Worm (Caenorhabditis elegans) whole organism, L2 larva: ENCODE data around the gene srsx-19.

Source experiments
- F13H6.1 ChIP-seq: sonication (generic microtip); optimal IDR thresholded peaks from 2 replicates; lab custom pipeline; 2016; ENCODE audit warnings: missing genetic modification characterization, missing compliant biosample characterization
- R02D3.7 ChIP-seq: fragments of 150-350 bp; optimal IDR thresholded peaks from 2 replicates; lab custom pipeline; 2014; ENCODE audit warnings: missing biosample characterization, missing genetic modification characterization
- Y55F3AM.14 ChIP-seq: fragments of 200-800 bp; sonication (Bioruptor generic); optimal IDR thresholded peaks from 2 replicates; lab custom pipeline; 2018; ENCODE audit warnings: mild to moderate bottlenecking, missing genetic modification characterization, missing compliant biosample characterization
- ama-1 ChIP-seq: fragments of 150-350 bp; optimal IDR thresholded peaks from 2 replicates; lab custom pipeline; 2018; ENCODE audit warnings: inconsistent platforms
- blmp-1 ChIP-seq: sonication (generic microtip); optimal IDR thresholded peaks from 2 replicates; lab custom pipeline; 2017; ENCODE audit warnings: missing genetic modification characterization, mild to moderate bottlenecking, missing compliant biosample characterization, antibody characterized with exemption, moderate library complexity; ENCODE audit not compliant: insufficient read depth
- ceh-16 ChIP-seq: fragments of 150-350 bp; optimal IDR thresholded peaks from 2 replicates; lab custom pipeline; 2014; ENCODE audit warnings: missing biosample characterization, missing genetic modification characterization
- ceh-82 ChIP-seq: fragments of 150-350 bp; optimal IDR thresholded peaks from 2 replicates; lab custom pipeline; 2014; ENCODE audit warnings: missing biosample characterization, missing genetic modification characterization
- crh-2 ChIP-seq: sonication (generic microtip); optimal IDR thresholded peaks from 2 replicates; lab custom pipeline; 2017; ENCODE audit warnings: missing biosample characterization, missing genetic modification characterization
- elt-1 ChIP-seq: fragments of 150-350 bp; optimal IDR thresholded peaks from 2 replicates; lab custom pipeline; 2014; ENCODE audit warnings: missing biosample characterization, missing genetic modification characterization
- fos-1 ChIP-seq: fragments of 150-350 bp; optimal IDR thresholded peaks from 2 replicates; lab custom pipeline; 2014; ENCODE audit warnings: missing biosample characterization, missing genetic modification characterization
- gmeb-1 ChIP-seq: fragments of 150-350 bp; optimal IDR thresholded peaks from 2 replicates; lab custom pipeline; 2014; ENCODE audit warnings: missing biosample characterization, missing genetic modification characterization
- lin-11 ChIP-seq: fragments of 150-350 bp; sonication (generic microtip); optimal IDR thresholded peaks from 2 replicates; lab custom pipeline; 2014; ENCODE audit warnings: missing biosample characterization, missing genetic modification characterization, inconsistent platforms, mixed read lengths
- lin-13 ChIP-seq: fragments of 150-350 bp; optimal IDR thresholded peaks from 2 replicates; lab custom pipeline; 2014; ENCODE audit warnings: missing biosample characterization, missing genetic modification reagents, missing genetic modification characterization
- lin-39 ChIP-seq: fragments of 150-350 bp; optimal IDR thresholded peaks from 2 replicates; lab custom pipeline; 2014; ENCODE audit warnings: missing biosample characterization, missing genetic modification reagents, missing genetic modification characterization
- lsy-2 ChIP-seq, 2 experiments: fragments of 150-350 bp in 1 of 2; sonication (generic microtip) in 1 of 2; optimal IDR thresholded peaks; 2 replicates each; lab custom pipeline; 2014 to 2017; ENCODE audit warnings: missing biosample characterization in 2 of 2, missing genetic modification characterization in 2 of 2
- mab-5 ChIP-seq: fragments of 150-350 bp; optimal IDR thresholded peaks from 2 replicates; lab custom pipeline; 2014; ENCODE audit warnings: missing biosample characterization, missing genetic modification characterization
- mbf-1 ChIP-seq: sonication (generic microtip); optimal IDR thresholded peaks from 2 replicates; lab custom pipeline; 2017; ENCODE audit warnings: missing biosample characterization, missing genetic modification characterization
- mdl-1 ChIP-seq, 2 experiments: fragments of 150-350 bp in 1 of 2; sonication (generic microtip) in 1 of 2; optimal IDR thresholded peaks; 2 replicates each; lab custom pipeline; 2017; ENCODE audit warnings: missing biosample characterization in 2 of 2, missing genetic modification characterization in 2 of 2
- nhr-11 ChIP-seq: fragments of 150-350 bp; optimal IDR thresholded peaks from 2 replicates; lab custom pipeline; 2014; ENCODE audit warnings: missing biosample characterization, missing genetic modification characterization
- nhr-12 ChIP-seq: fragments of 150-350 bp; optimal IDR thresholded peaks from 2 replicates; lab custom pipeline; 2014; ENCODE audit warnings: missing biosample characterization, missing genetic modification characterization
- nhr-129 ChIP-seq: fragments of 150-350 bp; optimal IDR thresholded peaks from 2 replicates; lab custom pipeline; 2014; ENCODE audit warnings: missing biosample characterization, missing genetic modification characterization
- nhr-23 ChIP-seq: fragments of 150-350 bp; optimal IDR thresholded peaks from 2 replicates; lab custom pipeline; 2014; ENCODE audit warnings: missing biosample characterization, missing genetic modification reagents, missing genetic modification characterization
- nhr-237 ChIP-seq: fragments of 150-350 bp; optimal IDR thresholded peaks from 2 replicates; lab custom pipeline; 2014; ENCODE audit warnings: missing biosample characterization, missing genetic modification characterization
- nhr-25 ChIP-seq: fragments of 150-350 bp; sonication (generic microtip); optimal IDR thresholded peaks from 3 replicates; lab custom pipeline; 2014; ENCODE audit warnings: missing biosample characterization, missing genetic modification characterization
- nhr-6 ChIP-seq: fragments of 150-350 bp; optimal IDR thresholded peaks from 2 replicates; lab custom pipeline; 2014; ENCODE audit warnings: missing biosample characterization, missing genetic modification characterization
- sem-4 ChIP-seq: fragments of 150-350 bp; optimal IDR thresholded peaks from 2 replicates; lab custom pipeline; 2014; ENCODE audit warnings: missing biosample characterization, missing genetic modification reagents, missing genetic modification characterization
- skn-1 ChIP-seq: sonication (generic microtip); optimal IDR thresholded peaks from 2 replicates; lab custom pipeline; 2017; ENCODE audit warnings: missing biosample characterization, missing genetic modification characterization
- sma-9 ChIP-seq, 2 experiments: fragments of 150-350 bp in 1 of 2; sonication (generic microtip) in 1 of 2; optimal IDR thresholded peaks; 2 replicates each; lab custom pipeline; 2014 to 2016; ENCODE audit warnings: missing genetic modification characterization in 2 of 2, mild to moderate bottlenecking in 1 of 2, missing biosample characterization in 1 of 2, missing compliant biosample characterization in 1 of 2, missing genetic modification reagents in 1 of 2, moderate library complexity in 1 of 2
- snpc-4 ChIP-seq: fragments of 150-350 bp; optimal IDR thresholded peaks from 2 replicates; lab custom pipeline; 2014; ENCODE audit warnings: missing biosample characterization, missing genetic modification characterization
- unc-39 ChIP-seq: fragments of 150-350 bp; optimal IDR thresholded peaks from 2 replicates; lab custom pipeline; 2014; ENCODE audit warnings: missing biosample characterization, missing genetic modification characterization
- unc-55 ChIP-seq: fragments of 150-350 bp; sonication (generic microtip); optimal IDR thresholded peaks from 3 replicates; lab custom pipeline; 2014; ENCODE audit warnings: missing biosample characterization, missing genetic modification reagents, missing genetic modification characterization
- zag-1 ChIP-seq: fragments of 150-350 bp; optimal IDR thresholded peaks from 2 replicates; lab custom pipeline; 2014; ENCODE audit warnings: missing biosample characterization, missing genetic modification characterization
- ztf-1 ChIP-seq: fragments of 200-800 bp; sonication (Bioruptor generic); conservative IDR thresholded peaks from 2 replicates; pipeline ENCODE4 v1.3.6; 2022; ENCODE audit warnings: missing genetic modification characterization, missing compliant biosample characterization
- ztf-11 ChIP-seq: sonication (generic microtip); optimal IDR thresholded peaks from 2 replicates; lab custom pipeline; 2017; ENCODE audit warnings: missing biosample characterization, missing genetic modification characterization
- ztf-4 ChIP-seq: fragments of 150-350 bp; optimal IDR thresholded peaks from 2 replicates; lab custom pipeline; 2014; ENCODE audit warnings: missing biosample characterization, missing genetic modification characterization

The srsx-19 gene

DNA sequence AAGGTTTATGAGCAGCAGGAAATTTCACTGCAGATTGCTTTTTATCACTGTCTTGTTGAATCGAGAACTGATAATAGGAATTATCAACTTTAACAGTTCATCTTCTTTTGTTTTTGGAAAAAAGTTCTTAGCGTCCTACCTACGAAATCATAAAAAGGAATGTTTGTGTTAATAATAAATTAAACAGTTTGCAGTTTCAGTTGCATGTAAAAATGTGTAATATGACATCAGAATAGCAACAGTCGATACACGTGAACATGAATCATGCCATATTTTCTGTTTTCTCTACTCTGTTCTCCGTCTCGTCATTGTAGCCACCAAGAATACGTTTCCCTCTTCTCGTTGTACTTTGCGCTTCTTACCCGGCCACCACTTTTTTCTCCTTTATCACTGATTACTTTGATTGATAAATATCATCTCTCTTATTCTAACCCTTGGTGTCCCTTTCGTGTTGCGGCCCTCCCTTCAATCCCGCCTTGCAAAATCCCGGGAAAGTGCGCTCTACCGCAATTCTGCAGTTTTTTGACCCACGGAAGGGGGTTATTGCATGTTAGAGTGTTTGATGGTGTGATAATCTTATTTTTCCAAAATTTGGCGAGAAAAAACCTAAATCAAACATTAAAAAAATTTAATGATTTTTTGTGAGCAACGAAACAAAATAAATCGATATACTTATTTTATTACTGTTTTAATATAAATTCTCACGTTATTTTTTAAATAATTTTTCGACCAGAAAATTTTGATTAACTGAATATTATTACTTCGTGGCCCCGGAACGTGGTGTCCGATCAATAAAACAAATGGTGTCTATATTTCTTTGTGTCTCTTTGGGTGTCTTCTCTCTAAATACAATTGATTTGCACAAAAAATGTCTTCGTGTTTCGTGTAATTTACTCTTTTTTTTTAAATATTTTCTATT lies 5.3 kb downstream of the srsx-19 start, which contains the start of gene sptl-3 (continued):
- TF ChIP-seq blmp-1 (tag; lab: Kevin White, UChicago): peak; percentile 58
- TF ChIP-seq mbf-1: no peak
- no peak for TF ChIP-seq nhr-23 (tag; lab: Kevin White, UChicago)
- no peak for TF ChIP-seq nhr-11 (tag; lab: Kevin White, UChicago)
- TF ChIP-seq ztf-11: no peak
- TF ChIP-seq Y55F3AM.14 (GFP tag; lab: Kevin White, UChicago): no peak
- TF ChIP-seq unc-39 (tag; lab: Kevin White, UChicago): no peak
- TF ChIP-seq snpc-4 (tag; lab: Kevin White, UChicago): no peak
- TF ChIP-seq zag-1 (tag; lab: Kevin White, UChicago): no peak
- TF ChIP-seq gmeb-1: no peak
- TF ChIP-seq ceh-82: no peak
- TF ChIP-seq sem-4: no peak
- TF ChIP-seq unc-55 (GFP tag; lab: Kevin White, UChicago): no peak
- no peak for TF ChIP-seq ztf-1
- TF ChIP-seq lin-39 (tag; lab: Kevin White, UChicago): no peak
- TF ChIP-seq lsy-2 (tag; optimal IDR thresholded peaks at IDR 0.05; lab: Kevin White, UChicago): peak in 1 of 2 experiments; percentile 1
- TF ChIP-seq, all 48 proteins: peak for 13

- no peak for TF ChIP-seq lin-11 (tag; lab: Kevin White, UChicago)
- no peak for TF ChIP-seq gmeb-1
- TF ChIP-seq ztf-4: no peak
- TF ChIP-seq sma-9 (GFP tag; optimal IDR thresholded peaks at IDR 0.05; lab: Kevin White, UChicago): peak; percentile 51
- TF ChIP-seq sma-9 (tag; optimal IDR thresholded peaks at IDR 0.05; lab: Kevin White, UChicago): no peak
- TF ChIP-seq ztf-11: no peak
- no peak for TF ChIP-seq ztf-1
- no peak for TF ChIP-seq ceh-16 (tag; lab: Kevin White, UChicago)
- TF ChIP-seq ama-1 (lab: Kevin White, UChicago): no peak
- no peak for TF ChIP-seq F13H6.1 (tag; lab: Kevin White, UChicago)
- TF ChIP-seq nhr-25 (tag; lab: Kevin White, UChicago): no peak
- peak; percentile 96 for TF ChIP-seq fos-1 (tag; lab: Kevin White, UChicago)
- TF ChIP-seq crh-2 (tag; lab: Kevin White, UChicago): peak; percentile 30
- no peak for TF ChIP-seq skn-1
- no peak for TF ChIP-seq unc-39 (tag; lab: Kevin White, UChicago)
- no peak for TF ChIP-seq lin-13 (GFP tag; lab: Kevin White, UChicago)
- no peak for TF ChIP-seq nhr-12
Measured at ce11 chrV:13893583-13893982, 6.1 kb downstream of the srsx-19 start.

ce11 chrV:13898356-13898755 lies 10.9 kb downstream of the srsx-19 start, which contains the start of gene cyp-35C1:
Gene cyp-35C1, minus strand, starts transcription at chrV:13898487.
- TF ChIP-seq nhr-237 (tag; lab: Kevin White, UChicago) (no peak), skn-1 (no peak), fos-1 (tag; lab: Kevin White, UChicago) (peak; percentile 5), lin-13 (GFP tag; lab: Kevin White, UChicago) (no peak), ztf-11 (no peak), sma-9 (GFP tag; optimal IDR thresholded peaks at IDR 0.05; lab: Kevin White, UChicago) (peak; percentile 34), sma-9 (tag; optimal IDR thresholded peaks at IDR 0.05; lab: Kevin White, UChicago) (no peak)

ce11 chrV:13899213-13899612 lies 11.8 kb downstream of the srsx-19 start, which contains the start of gene oac-3:
Gene oac-3, plus strand, starts transcription at chrV:13899513.
- TF ChIP-seq mab-5 (tag; lab: Kevin White, UChicago): no peak
- no peak for TF ChIP-seq crh-2 (tag; lab: Kevin White, UChicago)
- TF ChIP-seq elt-1 (tag; lab: Kevin White, UChicago): no peak

- TF ChIP-seq mdl-1 (tag; optimal IDR thresholded peaks at IDR 0.05; lab: Kevin White, UChicago) (no peak), ztf-11 (no peak), R02D3.7 (tag; lab: Kevin White, UChicago) (no peak), nhr-25 (tag; lab: Kevin White, UChicago) (no peak), lsy-2 (tag; optimal IDR thresholded peaks at IDR 0.05; lab: Kevin White, UChicago) (no peak), nhr-11 (tag; lab: Kevin White, UChicago) (no peak), mab-5 (tag; lab: Kevin White, UChicago) (no peak), snpc-4 (tag; lab: Kevin White, UChicago) (no peak), nhr-6 (no peak), nhr-129 (tag; lab: Kevin White, UChicago) (no peak), zag-1 (tag; lab: Kevin White, UChicago) (no peak), F13H6.1 (tag; lab: Kevin White, UChicago) (no peak)
Measured at ce11 chrV:13902495-13902894, 15.0 kb downstream of the srsx-19 start, which contains the start of gene C06B3.1. Gene C06B3.1, plus strand, starts transcription at chrV:13902795.
